ENCODE assay signal across 2 fruit fly cellular contexts in genomic region chr3R:14691019-14691777, dm6.
TF ChIP-seq lines count a peak whose summit lies in the region.

No protein-coding gene starts in this region.

TF ChIP-seq in whole organism, embryonic, 481 proteins besides CTCF, POLR2A, EP300 and RAD21 (continued from another document):
- TF ChIP-seq CG31441 (GFP tag; IDR thresholded peaks at IDR 0.05; lab: Robert Waterston, UW) (0 out of 2 replicates have a peak, but pooled peaks have one; percentile 19), eve (GFP tag; optimal IDR thresholded peaks at IDR 0.05; lab: Kevin White, UChicago) (peak in 1 of 2 experiments; percentile 28), CG17359 (tag; optimal IDR thresholded peaks at IDR 0.05; lab: Kevin White, UChicago) (peak; percentile 4), Blimp-1 (GFP tag; optimal IDR thresholded peaks at IDR 0.05; lab: Kevin White, UChicago) (no peak), bsh (GFP tag; optimal IDR thresholded peaks at IDR 0.05; lab: Kevin White, UChicago) (peak in 1 of 2 experiments; percentile 36), B-H2 (GFP tag; optimal IDR thresholded peaks at IDR 0.05; lab: Kevin White, UChicago) (no peak), Aef1 (GFP tag; IDR thresholded peaks at IDR 0.05; lab: Robert Waterston, UW) (no peak), insv (GFP tag; optimal IDR thresholded peaks at IDR 0.05; lab: Kevin White, UChicago) (no peak), Xbp1 (GFP tag; optimal IDR thresholded peaks at IDR 0.05; lab: Kevin White, UChicago) (peak; percentile 0), CG18262 (tag; optimal IDR thresholded peaks at IDR 0.05; lab: Kevin White, UChicago) (peak; percentile 28), Xrp1 (GFP tag; IDR thresholded peaks at IDR 0.05; lab: Robert Waterston, UW) (peak; percentile 27; the same call in 1 of the 2 replicates), Med (GFP tag; lab: Kevin White, UChicago) (peak; percentile 28), Ets65A (GFP tag; lab: Kevin White, UChicago) (peak; percentile 2), CG7839 (tag; optimal IDR thresholded peaks at IDR 0.05; lab: Kevin White, UChicago) (peak; percentile 3), sc (optimal IDR thresholded peaks at IDR 0.05; lab: Kevin White, UChicago) (no peak), sc (GFP tag; optimal IDR thresholded peaks at IDR 0.05; lab: Kevin White, UChicago) (peak; percentile 9), sens (GFP tag; lab: Kevin White, UChicago) (peak; percentile 74), nmo (GFP tag; optimal IDR thresholded peaks at IDR 0.05; lab: Kevin White, UChicago) (peak; percentile 36), dmrt11E (tag; optimal IDR thresholded peaks at IDR 0.05; lab: Kevin White, UChicago) (peak; percentile 52), CoRest (tag; optimal IDR thresholded peaks at IDR 0.05; lab: Kevin White, UChicago) (peak; percentile 24), CG15479 (GFP tag; optimal IDR thresholded peaks at IDR 0.05; lab: Kevin White, UChicago) (peak; percentile 28), lola (GFP tag; optimal IDR thresholded peaks at IDR 0.05; lab: Kevin White, UChicago) (peak in 1 of 3 experiments; percentile 29), CG15601 (tag; optimal IDR thresholded peaks at IDR 0.05; lab: Kevin White, UChicago) (peak; percentile 17), CG9727 (GFP tag; optimal IDR thresholded peaks at IDR 0.05; lab: Kevin White, UChicago) (peak; percentile 19), CG11696 (GFP tag; IDR thresholded peaks at IDR 0.05; lab: Robert Waterston, UW) (no peak), Sox102F (GFP tag; optimal IDR thresholded peaks at IDR 0.05; lab: Kevin White, UChicago) (peak; percentile 15), Ssrp (tag; optimal IDR thresholded peaks at IDR 0.05; lab: Kevin White, UChicago) (peak; percentile 28), gsb (GFP tag; IDR thresholded peaks at IDR 0.05; lab: Robert Waterston, UW) (no peak), CG1529 (GFP tag; optimal IDR thresholded peaks at IDR 0.05; lab: Kevin White, UChicago) (peak; percentile 18), Tbp (GFP tag; optimal IDR thresholded peaks at IDR 0.05; lab: Kevin White, UChicago) (no peak), gem (tag; optimal IDR thresholded peaks at IDR 0.05; lab: Kevin White, UChicago) (peak; percentile 47)

TF ChIP-seq in whole organism, prepupa, 60 proteins besides CTCF, POLR2A, EP300 and RAD21 (continued from another document):
- TF ChIP-seq CG11762 (GFP tag; optimal IDR thresholded peaks at IDR 0.05; lab: Kevin White, UChicago; ENCODE audit: insufficient read depth) (no peak), Eip93F (GFP tag; optimal IDR thresholded peaks at IDR 0.05; lab: Kevin White, UChicago) (no peak), CG31627 (GFP tag; optimal IDR thresholded peaks at IDR 0.05; lab: Kevin White, UChicago) (peak; percentile 49), CG6163 (GFP tag; IDR thresholded peaks at IDR 0.05; lab: Robert Waterston, UW) (no peak), Blimp-1 (GFP tag; optimal IDR thresholded peaks at IDR 0.05; lab: Kevin White, UChicago) (no peak), Hr4 (GFP tag; optimal IDR thresholded peaks at IDR 0.05; lab: Kevin White, UChicago) (peak; percentile 47), eg (GFP tag; IDR thresholded peaks at IDR 0.05; lab: Robert Waterston, UW) (0 out of 3 replicates have a peak, but pooled peaks have one; percentile 26), vri (GFP tag; optimal IDR thresholded peaks at IDR 0.05; lab: Kevin White, UChicago) (no peak), CG3032 (tag; optimal IDR thresholded peaks at IDR 0.05; lab: Kevin White, UChicago) (peak; percentile 57), achi (GFP tag; optimal IDR thresholded peaks at IDR 0.05; lab: Kevin White, UChicago) (peak; percentile 64), topi (GFP tag; optimal IDR thresholded peaks at IDR 0.05; lab: Kevin White, UChicago) (peak; percentile 50), Ets96B (tag; optimal IDR thresholded peaks at IDR 0.05; lab: Kevin White, UChicago) (peak; percentile 67), Gug (GFP tag; IDR thresholded peaks at IDR 0.05; lab: Robert Waterston, UW) (no peak), Met (GFP tag; optimal IDR thresholded peaks at IDR 0.05; lab: Kevin White, UChicago) (peak; percentile 58), CG6792 (GFP tag; optimal IDR thresholded peaks at IDR 0.05; lab: Kevin White, UChicago) (peak; percentile 7), fd85E (GFP tag; optimal IDR thresholded peaks at IDR 0.05; lab: Kevin White, UChicago) (no peak), acj6 (GFP tag; optimal IDR thresholded peaks at IDR 0.05; lab: Kevin White, UChicago) (peak; percentile 71), Hr39 (GFP tag; optimal IDR thresholded peaks at IDR 0.05; lab: Kevin White, UChicago) (peak; percentile 35), lz (GFP tag; optimal IDR thresholded peaks at IDR 0.05; lab: Kevin White, UChicago) (no peak), CG3919 (GFP tag; optimal IDR thresholded peaks at IDR 0.05; lab: Kevin White, UChicago) (peak; percentile 4), CG9139 (GFP tag; optimal IDR thresholded peaks at IDR 0.05; lab: Kevin White, UChicago) (peak; percentile 0), CG8319 (GFP tag; optimal IDR thresholded peaks at IDR 0.05; lab: Kevin White, UChicago) (peak; percentile 42), CG11294 (GFP tag; IDR thresholded peaks at IDR 0.05; lab: Robert Waterston, UW) (no peak), CG8632 (GFP tag; optimal IDR thresholded peaks at IDR 0.05; lab: Kevin White, UChicago) (peak; percentile 65), CG34406 (GFP tag; optimal IDR thresholded peaks at IDR 0.05; lab: Kevin White, UChicago) (peak; percentile 62), net (GFP tag; optimal IDR thresholded peaks at IDR 0.05; lab: Kevin White, UChicago) (peak; percentile 52), dsx (GFP tag; optimal IDR thresholded peaks at IDR 0.05; lab: Kevin White, UChicago; ENCODE audit: poor library complexity, severe bottlenecking) (peak; percentile 62), Lpt (GFP tag; optimal IDR thresholded peaks at IDR 0.05; lab: Kevin White, UChicago) (no peak), salr (GFP tag; optimal IDR thresholded peaks at IDR 0.05; lab: Kevin White, UChicago) (peak in 1 of 2 experiments; percentile 69), CG4318 (GFP tag; optimal IDR thresholded peaks at IDR 0.05; lab: Kevin White, UChicago) (peak; percentile 53), CG32006 (GFP tag; optimal IDR thresholded peaks at IDR 0.05; lab: Kevin White, UChicago) (peak; percentile 71), OdsH (GFP tag; optimal IDR thresholded peaks at IDR 0.05; lab: Kevin White, UChicago) (peak; percentile 72), CG1621 (tag; optimal IDR thresholded peaks at IDR 0.05; lab: Kevin White, UChicago) (peak; percentile 14), esn (GFP tag; optimal IDR thresholded peaks at IDR 0.05; lab: Kevin White, UChicago) (peak; percentile 54), CG7368 (GFP tag; optimal IDR thresholded peaks at IDR 0.05; lab: Kevin White, UChicago) (no peak), CG6276 (GFP tag; optimal IDR thresholded peaks at IDR 0.05; lab: Kevin White, UChicago) (peak; percentile 51), svp (GFP tag; lab: Kevin White, UChicago) (peak; percentile 66), CG16779 (tag; optimal IDR thresholded peaks at IDR 0.05; lab: Kevin White, UChicago) (peak; percentile 14), Sox102F (GFP tag; optimal IDR thresholded peaks at IDR 0.05; lab: Kevin White, UChicago) (peak; percentile 21)
